Fruit fly (Drosophila melanogaster) whole organism, embryonic: ENCODE data around the gene Son.

Experiments used
- CG12219 ChIP-seq: fragments of 200-800 bp; sonication (Bioruptor generic); optimal IDR thresholded peaks from 3 replicates; lab custom pipeline; 2018; ENCODE audit warnings: missing biosample characterization, mild to moderate bottlenecking, missing genetic modification characterization
- CG13123 ChIP-seq: fragments of 200-800 bp; sonication (Bioruptor generic); optimal IDR thresholded peaks from 2 replicates; lab custom pipeline; 2016; ENCODE audit warnings: missing biosample characterization, missing genetic modification characterization
- CG15073 ChIP-seq: fragments of 200-800 bp; sonication (Bioruptor generic); optimal IDR thresholded peaks from 2 replicates; lab custom pipeline; 2016; ENCODE audit warnings: missing biosample characterization, missing genetic modification characterization
- CG2712 ChIP-seq: fragments of 200-800 bp; optimal IDR thresholded peaks from 3 replicates; lab custom pipeline; 2019; ENCODE audit warnings: missing biosample characterization, mild to moderate bottlenecking, missing genetic modification characterization, moderate library complexity
- CG2875 ChIP-seq: fragments of 200-800 bp; sonication (Bioruptor generic); optimal IDR thresholded peaks from 2 replicates; lab custom pipeline; 2017; ENCODE audit warnings: missing biosample characterization, mild to moderate bottlenecking, missing genetic modification characterization, missing genetic modification reagents
- CG3407 ChIP-seq: fragments of 200-800 bp; sonication (Bioruptor generic); optimal IDR thresholded peaks from 2 replicates; lab custom pipeline; 2018; ENCODE audit warnings: missing biosample characterization, mild to moderate bottlenecking, missing genetic modification characterization
- CG34422 ChIP-seq: fragments of 200-800 bp; sonication (Bioruptor generic); IDR thresholded peaks from 3 replicates; pipeline ENCODE4 v1.3.6; 2022; ENCODE audit warnings: missing biosample characterization, missing genetic modification characterization
- CG3726 ChIP-seq: fragments of 200-800 bp; sonication (Bioruptor generic); IDR thresholded peaks from 3 replicates; pipeline ENCODE4, ENCODE4 v1.3.6; 2022; ENCODE audit warnings: missing biosample characterization, missing genetic modification characterization
- CG3995 ChIP-seq: fragments of 200-800 bp; sonication (Bioruptor generic); optimal IDR thresholded peaks from 3 replicates; lab custom pipeline; 2016; ENCODE audit warnings: missing biosample characterization, missing genetic modification characterization
- CG43689 ChIP-seq: fragments of 200-800 bp; sonication (Bioruptor generic); IDR thresholded peaks from 2 replicates; pipeline ENCODE4 v1.3.6; 2022; ENCODE audit warnings: missing biosample characterization, missing genetic modification characterization
- CG6765 ChIP-seq: fragments of 200-800 bp; sonication (Bioruptor generic); optimal IDR thresholded peaks from 3 replicates; lab custom pipeline; 2017; ENCODE audit warnings: missing biosample characterization, mild to moderate bottlenecking, missing genetic modification characterization
- CG7556 ChIP-seq: fragments of 200-800 bp; sonication (Bioruptor generic); optimal IDR thresholded peaks from 2 replicates; lab custom pipeline; 2017; ENCODE audit warnings: missing biosample characterization, mild to moderate bottlenecking, missing genetic modification characterization
- CG8944 ChIP-seq: fragments of 200-800 bp; sonication (Bioruptor generic); optimal IDR thresholded peaks from 3 replicates; lab custom pipeline; 2016; ENCODE audit warnings: missing biosample characterization, missing genetic modification characterization
- CTCF ChIP-seq: fragments of 200-800 bp; sonication (Bioruptor generic); optimal IDR thresholded peaks from 2 replicates; lab custom pipeline; 2017; ENCODE audit warnings: missing biosample characterization, mild to moderate bottlenecking, missing genetic modification characterization, moderate library complexity
- Ets65A ChIP-seq: fragments of 200-800 bp; sonication (Bioruptor generic); peaks from one replicate; lab custom pipeline; 2016; ENCODE audit warnings: missing biosample characterization, missing genetic modification characterization
- Fer2 ChIP-seq: fragments of 200-800 bp; sonication (Bioruptor generic); optimal IDR thresholded peaks from 2 replicates; lab custom pipeline; 2018; ENCODE audit warnings: missing biosample characterization, mild to moderate bottlenecking, missing genetic modification characterization, moderate library complexity
- Gsc ChIP-seq: fragments of 200-800 bp; sonication (Bioruptor generic); IDR thresholded peaks from 2 replicates; pipeline ENCODE4 v1.3.6; 2022; ENCODE audit warnings: missing biosample characterization, missing genetic modification characterization
- H15 ChIP-seq: fragments of 200-800 bp; sonication (Bioruptor generic); IDR thresholded peaks from 3 replicates; pipeline ENCODE4 v1.3.6; 2022; ENCODE audit warnings: missing biosample characterization, missing genetic modification characterization
- Hr3 ChIP-seq: fragments of 200-800 bp; sonication (Bioruptor generic); optimal IDR thresholded peaks from 3 replicates; lab custom pipeline; 2016; ENCODE audit warnings: missing biosample characterization, missing genetic modification characterization
- NC2β ChIP-seq: fragments of 200-800 bp; sonication (Bioruptor generic); optimal IDR thresholded peaks from 2 replicates; lab custom pipeline; 2016; ENCODE audit warnings: missing biosample characterization, missing genetic modification characterization
- NfI ChIP-seq: fragments of 200-800 bp; sonication (Bioruptor generic); optimal IDR thresholded peaks from 3 replicates; lab custom pipeline; 2018; ENCODE audit warnings: missing biosample characterization, mild to moderate bottlenecking, missing genetic modification characterization, moderate library complexity
- Pdp1 ChIP-seq, 2 experiments: fragments of 200-800 bp; sonication (Bioruptor generic); optimal IDR thresholded peaks; 3 replicates each; lab custom pipeline; 2016; ENCODE audit warnings: missing biosample characterization in 2 of 2, missing genetic modification characterization in 2 of 2, mild to moderate bottlenecking in 1 of 2, moderate library complexity in 1 of 2
- Stat92E ChIP-seq, 3 experiments: fragments of >200 bp in 2 of 3; fragments of 200-800 bp in 1 of 3; sonication (Bioruptor generic) in 1 of 3; optimal IDR thresholded peaks; 2 replicates each; lab custom pipeline; 2017 to 2019; ENCODE audit warnings: missing biosample characterization in 3 of 3, missing genetic modification characterization in 3 of 3, mild to moderate bottlenecking in 1 of 3, moderate library complexity in 1 of 3
- ab ChIP-seq: fragments of 200-800 bp; sonication (Bioruptor generic); optimal IDR thresholded peaks from 2 replicates; lab custom pipeline; 2016; ENCODE audit warnings: missing biosample characterization, missing genetic modification characterization
- ap ChIP-seq: fragments of 200-800 bp; sonication (Bioruptor generic); IDR thresholded peaks from 2 replicates; pipeline ENCODE4 v1.3.6; 2022; ENCODE audit warnings: missing biosample characterization, missing genetic modification characterization
- chif ChIP-seq, 2 experiments: fragments of 200-800 bp; sonication (Bioruptor generic); optimal IDR thresholded peaks; 3 replicates each; lab custom pipeline; 2016; ENCODE audit warnings: missing biosample characterization in 2 of 2, missing genetic modification characterization in 2 of 2
- dmrt99B ChIP-seq: fragments of 200-800 bp; sonication (Bioruptor generic); optimal IDR thresholded peaks from 2 replicates; lab custom pipeline; 2018; ENCODE audit warnings: missing biosample characterization, mild to moderate bottlenecking, missing genetic modification characterization, moderate library complexity
- fd102C ChIP-seq: fragments of 200-800 bp; sonication (Bioruptor generic); optimal IDR thresholded peaks from 2 replicates; lab custom pipeline; 2018; ENCODE audit warnings: missing biosample characterization, mild to moderate bottlenecking, missing genetic modification characterization, moderate library complexity
- fd3F ChIP-seq: fragments of 200-800 bp; sonication (Bioruptor generic); optimal IDR thresholded peaks from 2 replicates; lab custom pipeline; 2018; ENCODE audit warnings: missing biosample characterization, mild to moderate bottlenecking, missing genetic modification characterization, moderate library complexity
- grau ChIP-seq: fragments of 200-800 bp; optimal IDR thresholded peaks from 3 replicates; lab custom pipeline; 2019; ENCODE audit warnings: missing biosample characterization, mild to moderate bottlenecking, missing genetic modification characterization, moderate library complexity
- her ChIP-seq: fragments of 200-800 bp; sonication (Bioruptor generic); optimal IDR thresholded peaks from 2 replicates; lab custom pipeline; 2016; ENCODE audit warnings: missing biosample characterization, missing genetic modification characterization
- hth ChIP-seq: fragments of >200 bp; optimal IDR thresholded peaks from 2 replicates; lab custom pipeline; 2017; ENCODE audit warnings: inconsistent platforms
- ind ChIP-seq: fragments of 200-800 bp; sonication (Bioruptor generic); optimal IDR thresholded peaks from 3 replicates; lab custom pipeline; 2016; ENCODE audit warnings: missing biosample characterization, missing genetic modification characterization
- inv ChIP-seq: fragments of 200-800 bp; sonication (Bioruptor generic); IDR thresholded peaks from 2 replicates; pipeline ENCODE4 v1.3.6; 2022; ENCODE audit warnings: missing biosample characterization, missing genetic modification characterization; ENCODE audit not compliant: partially characterized antibody
- jing ChIP-seq: fragments of 200-800 bp; sonication (Bioruptor generic); optimal IDR thresholded peaks from 2 replicates; lab custom pipeline; 2018; ENCODE audit warnings: missing biosample characterization, mild to moderate bottlenecking, missing genetic modification characterization
- jumu ChIP-seq: fragments of 200-800 bp; sonication (Bioruptor generic); optimal IDR thresholded peaks from 3 replicates; lab custom pipeline; 2016; ENCODE audit warnings: missing biosample characterization, missing genetic modification characterization
- lab ChIP-seq: fragments of 200-800 bp; sonication (Bioruptor generic); optimal IDR thresholded peaks from 3 replicates; lab custom pipeline; 2017; ENCODE audit warnings: missing biosample characterization, missing genetic modification characterization, mild to moderate bottlenecking, moderate library complexity, missing genetic modification reagents
- mirr ChIP-seq: fragments of 200-800 bp; sonication (Bioruptor generic); optimal IDR thresholded peaks from 3 replicates; lab custom pipeline; 2018; ENCODE audit warnings: missing biosample characterization, mild to moderate bottlenecking, missing genetic modification characterization
- nerfin-2 ChIP-seq: fragments of 200-800 bp; sonication (Bioruptor generic); IDR thresholded peaks from 2 replicates; pipeline ENCODE4 v1.3.6; 2022; ENCODE audit warnings: missing biosample characterization, missing genetic modification characterization; ENCODE audit not compliant: partially characterized antibody
- nmo ChIP-seq: fragments of 200-800 bp; sonication (Bioruptor generic); optimal IDR thresholded peaks from 2 replicates; lab custom pipeline; 2018; ENCODE audit warnings: missing biosample characterization, mild to moderate bottlenecking, missing genetic modification characterization, moderate library complexity
- psq ChIP-seq: fragments of 200-800 bp; sonication (Bioruptor generic); optimal IDR thresholded peaks from 2 replicates; lab custom pipeline; 2017; ENCODE audit warnings: missing biosample characterization, missing genetic modification characterization
- ranshi ChIP-seq: fragments of 200-800 bp; sonication (Bioruptor generic); IDR thresholded peaks from 2 replicates; pipeline ENCODE4 v1.3.6; 2022; ENCODE audit warnings: missing biosample characterization, missing genetic modification characterization
- repo ChIP-seq: fragments of 200-800 bp; sonication (Bioruptor generic); optimal IDR thresholded peaks from 2 replicates; lab custom pipeline; 2016; ENCODE audit warnings: missing biosample characterization, missing genetic modification characterization
- sc ChIP-seq, 3 experiments: fragments of >200 bp in 2 of 3; fragments of 200-800 bp in 1 of 3; sonication (Bioruptor generic) in 1 of 3; optimal IDR thresholded peaks; 2 replicates in 2 of 3; 3 replicates in 1 of 3; lab custom pipeline; 2017; ENCODE audit warnings: mild to moderate bottlenecking in 1 of 3, missing biosample characterization in 1 of 3, missing genetic modification characterization in 1 of 3, missing genetic modification reagents in 1 of 3
- sens-2 ChIP-seq: fragments of 200-800 bp; sonication (Bioruptor generic); IDR thresholded peaks from 2 replicates; pipeline ENCODE4 v1.3.6; 2022; ENCODE audit warnings: missing biosample characterization, missing genetic modification characterization
- sug ChIP-seq: fragments of 200-800 bp; optimal IDR thresholded peaks from 2 replicates; lab custom pipeline; 2019; ENCODE audit warnings: missing biosample characterization, mild to moderate bottlenecking, missing genetic modification characterization, moderate library complexity
- tio ChIP-seq: fragments of 200-800 bp; sonication (Bioruptor generic); optimal IDR thresholded peaks from 2 replicates; lab custom pipeline; 2017; ENCODE audit warnings: missing biosample characterization, missing genetic modification characterization, inconsistent platforms
- tup ChIP-seq: fragments of 200-800 bp; sonication (Bioruptor generic); optimal IDR thresholded peaks from 2 replicates; lab custom pipeline; 2016; ENCODE audit warnings: missing biosample characterization, mild to moderate bottlenecking, missing genetic modification characterization, moderate library complexity
- unc-4 ChIP-seq: fragments of 200-800 bp; sonication (Bioruptor generic); IDR thresholded peaks from 2 replicates; pipeline ENCODE4 v1.3.6; 2022; ENCODE audit warnings: missing biosample characterization, missing genetic modification characterization; ENCODE audit not compliant: partially characterized antibody
- zen2 ChIP-seq: fragments of 200-800 bp; sonication (Bioruptor generic); IDR thresholded peaks from 3 replicates; pipeline ENCODE4 v1.3.6; 2022; ENCODE audit warnings: missing biosample characterization, missing genetic modification characterization; ENCODE audit not compliant: partially characterized antibody

Son gene

DNA sequence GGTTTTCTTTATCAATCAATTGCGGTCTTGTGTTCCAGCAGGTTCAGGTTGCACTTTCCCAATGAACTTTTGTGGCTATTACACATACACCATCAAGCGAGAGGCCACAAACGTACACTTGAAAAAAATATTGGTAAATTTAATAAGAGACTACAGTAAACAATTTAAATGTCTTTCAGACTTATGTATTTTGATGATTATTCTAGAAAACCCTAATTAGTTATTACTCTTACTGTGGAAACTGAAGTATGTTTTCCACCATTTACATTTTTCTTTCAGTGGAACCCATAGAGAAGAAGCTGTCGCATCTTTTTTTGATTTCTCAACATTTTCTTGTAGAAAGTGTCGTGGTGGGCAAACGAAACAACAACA is 43.7 kb upstream of the Son start (continued):
- TF ChIP-seq Gsc (GFP tag; lab: Robert Waterston, UW) (no peak; the same call in 1 of the 2 replicates), sug (peak; percentile 26), Pdp1 (GFP tag; optimal IDR thresholded peaks at IDR 0.05; lab: Kevin White, UChicago) (peak; percentile 87 to 91), tup (GFP tag; lab: Kevin White, UChicago) (peak; percentile 53), CG13123 (GFP tag; lab: Kevin White, UChicago) (peak; percentile 83), Hr3 (GFP tag; lab: Kevin White, UChicago) (peak; percentile 92), CG43689 (GFP tag; lab: Robert Waterston, UW) (no peak; the same call in none of the 2 replicates), CG3407 (GFP tag; lab: Kevin White, UChicago) (peak; percentile 89), sc (optimal IDR thresholded peaks at IDR 0.05; lab: Kevin White, UChicago) (no peak), sc (GFP tag; optimal IDR thresholded peaks at IDR 0.05; lab: Kevin White, UChicago) (peak; percentile 92), jing (GFP tag; lab: Kevin White, UChicago) (peak; percentile 86), psq (peak; percentile 72), ranshi (GFP tag; lab: Robert Waterston, UW) (peak; percentile 93), inv (GFP tag; lab: Robert Waterston, UW) (no peak), ap (GFP tag; lab: Robert Waterston, UW) (peak; percentile 90), NC2β (GFP tag; lab: Kevin White, UChicago) (peak; percentile 90), nmo (GFP tag; lab: Kevin White, UChicago) (peak; percentile 96), CTCF (peak; percentile 65), Fer2 (tag; lab: Kevin White, UChicago) (peak; percentile 75), CG3995 (GFP tag; lab: Kevin White, UChicago) (peak; percentile 3), Stat92E (GFP tag; optimal IDR thresholded peaks at IDR 0.05; lab: Kevin White, UChicago) (peak in 1 of 3 experiments; percentile 52), CG34422 (GFP tag; lab: Robert Waterston, UW) (peak; percentile 90), NfI (GFP tag; lab: Kevin White, UChicago) (peak; percentile 85), Ets65A (peak; percentile 98), CG2712 (tag; lab: Kevin White, UChicago) (peak; percentile 96), CG12219 (GFP tag; lab: Kevin White, UChicago) (peak; percentile 91), ab (GFP tag; lab: Kevin White, UChicago) (peak; percentile 50), zen2 (GFP tag; lab: Robert Waterston, UW) (no peak), nerfin-2 (GFP tag; lab: Robert Waterston, UW) (no peak), grau (peak; percentile 91), mirr (GFP tag; lab: Kevin White, UChicago) (no peak), CG15073 (peak; percentile 76), her (peak; percentile 84), CG8944 (GFP tag; lab: Kevin White, UChicago) (peak; percentile 90), tio (peak; percentile 93), dmrt99B (peak; percentile 98), sens-2 (GFP tag; lab: Robert Waterston, UW) (peak; percentile 92), repo (peak; percentile 86), ind (GFP tag; lab: Kevin White, UChicago) (peak; percentile 91), chif (GFP tag; optimal IDR thresholded peaks at IDR 0.05; lab: Kevin White, UChicago) (peak; percentile 91 to 95), jumu (GFP tag; lab: Kevin White, UChicago) (peak; percentile 81), CG2875 (GFP tag; lab: Kevin White, UChicago) (peak; percentile 93), fd3F (GFP tag; lab: Kevin White, UChicago) (peak; percentile 83), fd102C (GFP tag; lab: Kevin White, UChicago) (no peak), lab (GFP tag; lab: Kevin White, UChicago) (peak; percentile 93), CG6765 (GFP tag; lab: Kevin White, UChicago) (peak; percentile 55), CG7556 (GFP tag; lab: Kevin White, UChicago) (peak; percentile 92), unc-4 (GFP tag; lab: Robert Waterston, UW) (no peak), CG3726 (GFP tag; lab: Robert Waterston, UW) (peak; percentile 85; the same call in 1 of the 3 replicates), H15 (GFP tag; lab: Robert Waterston, UW) (peak; percentile 90), hth (lab: Kevin White, UChicago) (no peak)
